Fruit fly (Drosophila melanogaster): ENCODE data around the gene CG34238.

dm6 chr3L:10657311-10657710, 31.0 kb downstream of the CG34238 start:
- TF ChIP-seq OdsH (GFP tag; optimal IDR thresholded peaks at IDR 0.05) (no peak), psq (GFP tag; optimal IDR thresholded peaks at IDR 0.05) (no peak), Sp1 (GFP tag; optimal IDR thresholded peaks at IDR 0.05) (no peak), h (GFP tag; optimal IDR thresholded peaks at IDR 0.05) (no peak), usp (GFP tag; optimal IDR thresholded peaks at IDR 0.05) (no peak), sv (GFP tag; optimal IDR thresholded peaks at IDR 0.05) (no peak), ey (GFP tag; optimal IDR thresholded peaks at IDR 0.05) (no peak), HLH106 (tag; optimal IDR thresholded peaks at IDR 0.05) (no peak), Jra (GFP tag; optimal IDR thresholded peaks at IDR 0.05) (no peak), jim (GFP tag; optimal IDR thresholded peaks at IDR 0.05) (no peak), sage (GFP tag; optimal IDR thresholded peaks at IDR 0.05) (no peak)

Data from whole organism, wandering third instar larva.